Worm (Caenorhabditis elegans) whole organism, L2 larva: Measurements from ENCODE around the gene T07A9.14.

Experiments used
- C34F6.9 ChIP-seq: fragments of 150-350 bp; optimal IDR thresholded peaks from 2 replicates; lab custom pipeline; 2014; ENCODE audit warnings: missing biosample characterization, missing genetic modification characterization
- elt-1 ChIP-seq: fragments of 150-350 bp; optimal IDR thresholded peaks from 2 replicates; lab custom pipeline; 2014; ENCODE audit warnings: missing biosample characterization, missing genetic modification characterization
- sma-3 ChIP-seq: sonication (generic microtip); optimal IDR thresholded peaks from 2 replicates; lab custom pipeline; 2016; ENCODE audit warnings: missing genetic modification reagents, missing genetic modification characterization, missing compliant biosample characterization
- sma-9 ChIP-seq, 2 experiments: fragments of 150-350 bp in 1 of 2; sonication (generic microtip) in 1 of 2; optimal IDR thresholded peaks; 2 replicates each; lab custom pipeline; 2014 to 2016; ENCODE audit warnings: missing genetic modification characterization in 2 of 2, mild to moderate bottlenecking in 1 of 2, missing biosample characterization in 1 of 2, missing compliant biosample characterization in 1 of 2, missing genetic modification reagents in 1 of 2, moderate library complexity in 1 of 2
- ztf-11 ChIP-seq: sonication (generic microtip); optimal IDR thresholded peaks from 2 replicates; lab custom pipeline; 2017; ENCODE audit warnings: missing biosample characterization, missing genetic modification characterization

DNA sequence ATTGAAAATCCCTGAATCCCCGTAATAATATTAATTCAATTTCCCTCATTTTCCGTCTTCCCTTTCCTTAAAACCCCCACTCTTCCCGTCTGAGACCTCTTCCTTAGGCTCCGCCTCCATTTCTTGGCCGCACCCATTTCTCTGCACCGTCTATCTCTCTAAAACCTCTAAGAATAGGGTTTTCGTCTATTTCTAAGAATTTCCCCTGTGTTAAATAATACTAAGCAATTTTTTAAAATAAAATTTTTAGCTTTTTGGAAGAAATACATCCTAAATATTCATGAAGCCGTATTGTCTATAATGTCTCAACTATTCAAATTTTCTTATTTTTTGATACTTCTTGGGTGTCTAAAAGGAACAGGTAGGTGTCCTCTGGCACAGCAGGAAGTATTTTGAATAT lies 47.0 kb upstream of the T07A9.14 start, which contains the start of gene cdh-8:
- TF ChIP-seq sma-9 (GFP tag; optimal IDR thresholded peaks at IDR 0.05; lab: Kevin White, UChicago) (no peak), sma-9 (tag; optimal IDR thresholded peaks at IDR 0.05; lab: Kevin White, UChicago) (no peak), sma-3 (GFP tag; lab: Kevin White, UChicago) (no peak), ztf-11 (no peak), elt-1 (tag; lab: Kevin White, UChicago) (no peak), C34F6.9 (tag; lab: Kevin White, UChicago) (no peak)
